Worm (Caenorhabditis elegans): ENCODE results near the gene srw-124.

srw-124 gene

ce11 chrV:2996105-2996504, 19.7 kb downstream of the srw-124 start, which contains the start of gene srw-120:
TSS of gene srw-120 (minus strand) at chrV:2996205.
- no peak for TF ChIP-seq ceh-83 (GFP tag; optimal IDR thresholded peaks at IDR 0.05)

ce11 chrV:2999736-3000135, 23.3 kb downstream of the srw-124 start, which contains the start of gene srw-119:
TSS of gene srw-119 (minus strand) at chrV:2999836.
- TF ChIP-seq nhr-2 (tag; optimal IDR thresholded peaks at IDR 0.05) (no peak), sem-2 (GFP tag; optimal IDR thresholded peaks at IDR 0.05) (no peak), sptf-1 (tag; optimal IDR thresholded peaks at IDR 0.05) (no peak), nhr-28 (tag; optimal IDR thresholded peaks at IDR 0.05) (no peak), bed-3 (GFP tag; optimal IDR thresholded peaks at IDR 0.05) (no peak), cnd-1 (tag; optimal IDR thresholded peaks at IDR 0.05) (no peak), snpc-4 (tag; optimal IDR thresholded peaks at IDR 0.05) (no peak), flh-1 (GFP tag; optimal IDR thresholded peaks at IDR 0.05) (no peak), lsy-2 (tag; optimal IDR thresholded peaks at IDR 0.05) (no peak), ceh-39 (tag; optimal IDR thresholded peaks at IDR 0.05) (no peak), blmp-1 (tag; optimal IDR thresholded peaks at IDR 0.05) (no peak), zip-8 (tag; optimal IDR thresholded peaks at IDR 0.05) (no peak), elt-1 (tag; optimal IDR thresholded peaks at IDR 0.05; ENCODE audit: borderline replicate concordance, insufficient read depth) (no peak), elt-3 (tag; optimal IDR thresholded peaks at IDR 0.05) (no peak), lin-13 (tag; optimal IDR thresholded peaks at IDR 0.05) (no peak), ceh-43 (GFP tag; optimal IDR thresholded peaks at IDR 0.05) (no peak)

ce11 chrV:3005964-3006363, 29.6 kb downstream of the srw-124 start, which contains the start of gene srw-112:
TSS of gene srw-112 (minus strand) at chrV:3006064.
- TF ChIP-seq ham-2 (GFP tag; optimal IDR thresholded peaks at IDR 0.05) (no peak), mls-2 (tag; optimal IDR thresholded peaks at IDR 0.05) (no peak), zip-8 (tag; optimal IDR thresholded peaks at IDR 0.05) (no peak), lsy-2 (tag; optimal IDR thresholded peaks at IDR 0.05) (no peak), drap-1 (GFP tag; optimal IDR thresholded peaks at IDR 0.05) (no peak), sem-2 (GFP tag; optimal IDR thresholded peaks at IDR 0.05) (no peak), cnd-1 (tag; optimal IDR thresholded peaks at IDR 0.05) (no peak), M03D4.4 (tag; optimal IDR thresholded peaks at IDR 0.05) (no peak), mep-1 (tag; optimal IDR thresholded peaks at IDR 0.05) (no peak), elt-3 (tag; optimal IDR thresholded peaks at IDR 0.05) (no peak), ztf-11 (tag; optimal IDR thresholded peaks at IDR 0.05) (no peak)

- TF ChIP-seq lin-13 (tag; optimal IDR thresholded peaks at IDR 0.05) (no peak), ceh-39 (tag; optimal IDR thresholded peaks at IDR 0.05) (no peak), flh-1 (GFP tag; optimal IDR thresholded peaks at IDR 0.05) (no peak), mab-5 (tag; optimal IDR thresholded peaks at IDR 0.05) (no peak), elt-1 (tag; optimal IDR thresholded peaks at IDR 0.05; ENCODE audit: borderline replicate concordance, insufficient read depth) (no peak), bed-3 (GFP tag; optimal IDR thresholded peaks at IDR 0.05) (no peak), M03D4.4 (tag; optimal IDR thresholded peaks at IDR 0.05) (no peak), tbx-8 (GFP tag; optimal IDR thresholded peaks at IDR 0.05) (no peak), ceh-83 (GFP tag; optimal IDR thresholded peaks at IDR 0.05) (no peak), unc-62 (GFP tag; optimal IDR thresholded peaks at IDR 0.05) (no peak), hlh-1 (tag; optimal IDR thresholded peaks at IDR 0.05) (no peak), nhr-12 (tag; optimal IDR thresholded peaks at IDR 0.05) (no peak), lin-32 (GFP tag; optimal IDR thresholded peaks at IDR 0.05) (no peak), zip-8 (tag; optimal IDR thresholded peaks at IDR 0.05) (no peak), nhr-2 (tag; optimal IDR thresholded peaks at IDR 0.05) (no peak), nhr-76 (tag; optimal IDR thresholded peaks at IDR 0.05) (no peak), nhr-237 (tag; optimal IDR thresholded peaks at IDR 0.05) (no peak)
Measured at ce11 chrV:3010468-3010867, 34.1 kb downstream of the srw-124 start, which contains the start of gene srw-136. TSS of gene srw-136 (minus strand) at chrV:3010568.

ce11 chrV:3011394-3011793, 35.0 kb downstream of the srw-124 start, which contains the start of gene srw-135:
TSS of gene srw-135 (minus strand) at chrV:3011494.
- no peak for TF ChIP-seq M03D4.4 (tag; optimal IDR thresholded peaks at IDR 0.05)
- TF ChIP-seq flh-1 (GFP tag; optimal IDR thresholded peaks at IDR 0.05): no peak

- TF ChIP-seq M03D4.4 (tag; optimal IDR thresholded peaks at IDR 0.05) (no peak), lsy-2 (tag; optimal IDR thresholded peaks at IDR 0.05) (no peak), ceh-83 (GFP tag; optimal IDR thresholded peaks at IDR 0.05) (no peak), flh-1 (GFP tag; optimal IDR thresholded peaks at IDR 0.05) (no peak), tbx-8 (GFP tag; optimal IDR thresholded peaks at IDR 0.05) (no peak), elt-1 (tag; optimal IDR thresholded peaks at IDR 0.05; ENCODE audit: borderline replicate concordance, insufficient read depth) (no peak), nhr-237 (tag; optimal IDR thresholded peaks at IDR 0.05) (no peak), pha-4 (tag; optimal IDR thresholded peaks at IDR 0.05) (no peak), mab-5 (tag; optimal IDR thresholded peaks at IDR 0.05) (no peak), nhr-12 (tag; optimal IDR thresholded peaks at IDR 0.05) (no peak), hlh-1 (tag; optimal IDR thresholded peaks at IDR 0.05) (no peak), ces-1 (GFP tag; optimal IDR thresholded peaks at IDR 0.05) (no peak), sem-2 (GFP tag; optimal IDR thresholded peaks at IDR 0.05) (no peak), snpc-4 (tag; optimal IDR thresholded peaks at IDR 0.05) (no peak), sptf-1 (tag; optimal IDR thresholded peaks at IDR 0.05) (no peak), mep-1 (tag; optimal IDR thresholded peaks at IDR 0.05) (no peak), ham-2 (GFP tag; optimal IDR thresholded peaks at IDR 0.05) (no peak), bed-3 (GFP tag; optimal IDR thresholded peaks at IDR 0.05) (no peak)
Measured at ce11 chrV:3014185-3014584, 37.8 kb downstream of the srw-124 start, which contains the start of gene K12D9.1. TSS of gene K12D9.1 (plus strand) at chrV:3014485.

All from whole organism, mixed stage, embryonic.